Fruit fly (Drosophila melanogaster): ENCODE data around the gene whe.

The whe gene

dm6 chrX:21373659-21374426 is 28.7 kb downstream of the whe start, which contains the start of gene slgA (continued):
- peak; percentile 17; the same call in 1 of the 2 replicates for TF ChIP-seq CG42726 (GFP tag; IDR thresholded peaks at IDR 0.05; ENCODE audit: partially characterized antibody)
- peak; percentile 68; the same call in 1 of the 3 replicates for TF ChIP-seq CG11456 (GFP tag; IDR thresholded peaks at IDR 0.05)
- peak; percentile 89 for TF ChIP-seq CG15073 (GFP tag; optimal IDR thresholded peaks at IDR 0.05)
- TF ChIP-seq H15 (GFP tag; IDR thresholded peaks at IDR 0.05): no peak
- peak; percentile 9 for TF ChIP-seq ind (GFP tag; optimal IDR thresholded peaks at IDR 0.05)
- no peak for TF ChIP-seq oc (tag; optimal IDR thresholded peaks at IDR 0.05)
- TF ChIP-seq CG9437 (GFP tag; optimal IDR thresholded peaks at IDR 0.05): peak; percentile 2
- TF ChIP-seq otp (GFP tag; IDR thresholded peaks at IDR 0.05): no peak; the same call in 2 of the 3 replicates
- TF ChIP-seq CG13894 (tag; optimal IDR thresholded peaks at IDR 0.05): peak; percentile 54
- TF ChIP-seq CG14710 (tag; optimal IDR thresholded peaks at IDR 0.05): peak; percentile 59
- TF ChIP-seq pan (optimal IDR thresholded peaks at IDR 0.05): no peak
- peak in 1 of 2 experiments; percentile 28 for TF ChIP-seq pan (GFP tag; optimal IDR thresholded peaks at IDR 0.05 in 1 of 2, IDR thresholded peaks at IDR 0.05 in 1 of 2)
- TF ChIP-seq hb (GFP tag; IDR thresholded peaks at IDR 0.05; ENCODE audit: partially characterized antibody): peak; percentile 63; the same call in 1 of the 3 replicates
- TF ChIP-seq CG18476 (GFP tag; optimal IDR thresholded peaks at IDR 0.05): no peak
- TF ChIP-seq Ravus (GFP tag; IDR thresholded peaks at IDR 0.05): no peak
- no peak for TF ChIP-seq wek (GFP tag; optimal IDR thresholded peaks at IDR 0.05)
- TF ChIP-seq CG12236 (GFP tag; optimal IDR thresholded peaks at IDR 0.05): no peak
- peak; percentile 29 for TF ChIP-seq grau (tag; optimal IDR thresholded peaks at IDR 0.05)
- no peak for TF ChIP-seq bsh (GFP tag; optimal IDR thresholded peaks at IDR 0.05)
- TF ChIP-seq Hr51 (GFP tag; optimal IDR thresholded peaks at IDR 0.05): peak in 1 of 2 experiments; percentile 64
- no peak for TF ChIP-seq CG12219 (GFP tag; optimal IDR thresholded peaks at IDR 0.05)
- no peak for TF ChIP-seq CG2202 (tag; optimal IDR thresholded peaks at IDR 0.05)
- TF ChIP-seq CG9797 (GFP tag; optimal IDR thresholded peaks at IDR 0.05): no peak
- peak; percentile 77 for TF ChIP-seq stwl (tag; optimal IDR thresholded peaks at IDR 0.05)
- TF ChIP-seq Sin3A (optimal IDR thresholded peaks at IDR 0.05): peak; percentile 37
- no peak for TF ChIP-seq ase (GFP tag; IDR thresholded peaks at IDR 0.05)
- no peak for TF ChIP-seq slou (GFP tag; optimal IDR thresholded peaks at IDR 0.05)
- TF ChIP-seq rib (GFP tag; IDR thresholded peaks at IDR 0.05): 0 out of 2 replicates have a peak, but pooled peaks have one; percentile 15
- peak; percentile 96 for TF ChIP-seq Nf-YB (GFP tag; optimal IDR thresholded peaks at IDR 0.05)
- no peak for TF ChIP-seq CG8281 (tag; optimal IDR thresholded peaks at IDR 0.05)
- peak; percentile 97 for TF ChIP-seq Nf-YC (tag; optimal IDR thresholded peaks at IDR 0.05)
- TF ChIP-seq CG14050 (GFP tag; IDR thresholded peaks at IDR 0.05): 0 out of 3 replicates have a peak, but pooled peaks have one; percentile 16
- peak; percentile 26; the same call in 1 of the 2 replicates for TF ChIP-seq gsb (GFP tag; IDR thresholded peaks at IDR 0.05)
- TF ChIP-seq CG7556 (GFP tag; optimal IDR thresholded peaks at IDR 0.05): no peak
- no peak for TF ChIP-seq Kr (GFP tag; optimal IDR thresholded peaks at IDR 0.05)
- TF ChIP-seq Lpt (GFP tag; optimal IDR thresholded peaks at IDR 0.05): no peak
- peak; percentile 64 for TF ChIP-seq zen2 (GFP tag; IDR thresholded peaks at IDR 0.05; ENCODE audit: partially characterized antibody)
- TF ChIP-seq CG10267 (tag; optimal IDR thresholded peaks at IDR 0.05): peak; percentile 94
- TF ChIP-seq CG5245 (GFP tag; optimal IDR thresholded peaks at IDR 0.05): no peak
- TF ChIP-seq CG32772 (GFP tag; IDR thresholded peaks at IDR 0.05): no peak
- no peak for TF ChIP-seq dmrt99B (tag; optimal IDR thresholded peaks at IDR 0.05)
- TF ChIP-seq yki (optimal IDR thresholded peaks at IDR 0.05): no peak
- TF ChIP-seq lov (optimal IDR thresholded peaks at IDR 0.05): no peak
- no peak for TF ChIP-seq lov (GFP tag; IDR thresholded peaks at IDR 0.05)
- peak; percentile 4 for TF ChIP-seq CG3163 (GFP tag; optimal IDR thresholded peaks at IDR 0.05)
- no peak for TF ChIP-seq fd96Cb (tag; optimal IDR thresholded peaks at IDR 0.05)
- no peak for TF ChIP-seq gce (GFP tag; IDR thresholded peaks at IDR 0.05)
- peak; percentile 57; the same call in 2 of the 3 replicates for TF ChIP-seq ken (GFP tag; IDR thresholded peaks at IDR 0.05)
- TF ChIP-seq Blimp-1 (GFP tag; optimal IDR thresholded peaks at IDR 0.05): no peak
- no peak for TF ChIP-seq CG4404 (GFP tag; IDR thresholded peaks at IDR 0.05)

Measured in whole organism, embryonic.